Fruit fly (Drosophila melanogaster) whole organism, prepupa: ENCODE measurements around the gene Lcp65Af.

Experiments used
- CG10631 ChIP-seq: fragments of 200-800 bp; sonication (Bioruptor generic); optimal IDR thresholded peaks from 2 replicates; lab custom pipeline; 2016; ENCODE audit warnings: missing biosample characterization, missing genetic modification characterization
- CG1621 ChIP-seq: fragments of 200-800 bp; sonication (Bioruptor generic); optimal IDR thresholded peaks from 3 replicates; lab custom pipeline; 2018; ENCODE audit warnings: missing biosample characterization, mild to moderate bottlenecking, missing genetic modification characterization
- CG3032 ChIP-seq: fragments of 200-800 bp; optimal IDR thresholded peaks from 2 replicates; lab custom pipeline; 2019; ENCODE audit warnings: missing biosample characterization, mild to moderate bottlenecking, missing genetic modification characterization, moderate library complexity
- CG6163 ChIP-seq: fragments of 200-800 bp; sonication (Bioruptor generic); IDR thresholded peaks from 3 replicates; pipeline ENCODE4 v1.3.6; 2022; ENCODE audit warnings: missing biosample characterization, missing genetic modification characterization
- CG6854 ChIP-seq: fragments of 200-800 bp; sonication (Bioruptor generic); optimal IDR thresholded peaks from 2 replicates; lab custom pipeline; 2017; ENCODE audit warnings: missing biosample characterization, mild to moderate bottlenecking, missing genetic modification characterization
- Eip75B ChIP-seq: fragments of 200-800 bp; sonication (Bioruptor generic); optimal IDR thresholded peaks from 3 replicates; lab custom pipeline; 2016; ENCODE audit warnings: missing biosample characterization, missing genetic modification characterization
- Eip78C ChIP-seq: fragments of 200-800 bp; sonication (Bioruptor generic); peaks from one replicate; lab custom pipeline; 2016; ENCODE audit warnings: missing biosample characterization, missing genetic modification characterization
- Met ChIP-seq: fragments of 200-800 bp; sonication (Bioruptor generic); optimal IDR thresholded peaks from 3 replicates; lab custom pipeline; 2016; ENCODE audit warnings: missing biosample characterization, missing genetic modification characterization
- Sox102F ChIP-seq: fragments of 200-800 bp; sonication (Bioruptor generic); optimal IDR thresholded peaks from 2 replicates; lab custom pipeline; 2016; ENCODE audit warnings: missing biosample characterization, mild to moderate bottlenecking, missing genetic modification characterization
- dsx ChIP-seq: fragments of 200-800 bp; optimal IDR thresholded peaks from 3 replicates; lab custom pipeline; 2019; ENCODE audit warnings: missing biosample characterization, mild to moderate bottlenecking, missing genetic modification characterization, moderate library complexity; ENCODE audit not compliant: poor library complexity, severe bottlenecking
- net ChIP-seq: fragments of 200-800 bp; sonication (Bioruptor generic); optimal IDR thresholded peaks from 3 replicates; lab custom pipeline; 2016; ENCODE audit warnings: missing biosample characterization, missing genetic modification characterization

DNA sequence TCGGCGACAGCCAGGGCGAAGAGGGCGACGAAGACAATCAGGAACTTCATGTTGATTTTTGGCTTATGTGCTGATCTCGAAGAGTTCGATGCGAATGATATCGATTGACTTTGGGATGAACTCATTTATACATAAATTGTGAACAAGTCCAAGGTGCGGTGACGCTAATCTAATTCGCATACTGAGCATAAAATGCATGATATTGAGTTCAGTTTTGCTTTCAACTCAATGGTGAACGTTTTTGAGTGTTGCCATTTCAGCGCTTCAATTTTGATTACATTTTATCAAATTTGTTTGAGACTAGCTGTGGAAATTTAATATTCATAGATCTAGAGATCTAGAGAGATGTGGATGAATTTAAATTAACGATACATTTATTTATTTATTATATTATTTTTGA is at the start of gene Lcp65Af:
- TF ChIP-seq CG3032 (no peak), Eip75B (GFP tag; lab: Kevin White, UChicago) (no peak), net (no peak), Met (GFP tag; lab: Kevin White, UChicago) (no peak), CG6854 (GFP tag; lab: Kevin White, UChicago) (no peak), CG1621 (no peak), Eip78C (GFP tag; lab: Kevin White, UChicago) (no peak), CG6163 (no peak), CG10631 (no peak), dsx (no peak), Sox102F (no peak)
